Worm (Caenorhabditis elegans) whole organism, midembryonic: ENCODE data around the gene srx-39.

Experiments used
- T22C8.4 ChIP-seq: fragments of 200-800 bp; sonication (Bioruptor generic); IDR thresholded peaks from 2 replicates; pipeline ENCODE4 v1.3.6; 2022; ENCODE audit warnings: missing genetic modification characterization, missing compliant biosample characterization
- cog-1 ChIP-seq: sonication (generic microtip); optimal IDR thresholded peaks from 2 replicates; lab custom pipeline; 2016; ENCODE audit warnings: missing genetic modification characterization, missing compliant biosample characterization
- flt-1 ChIP-seq: fragments of 200-800 bp; sonication (Bioruptor generic); IDR thresholded peaks from 2 replicates; pipeline ENCODE4 v1.3.6; 2022; ENCODE audit warnings: missing genetic modification characterization, missing compliant biosample characterization
- klf-2 ChIP-seq: fragments of 200-800 bp; sonication (Bioruptor generic); conservative IDR thresholded peaks from 2 replicates; pipeline ENCODE4 v1.3.6; 2022; ENCODE audit warnings: missing genetic modification reagents, missing genetic modification characterization, missing compliant biosample characterization
- med-1 ChIP-seq: sonication (generic microtip); optimal IDR thresholded peaks from 2 replicates; lab custom pipeline; 2017; ENCODE audit warnings: missing genetic modification characterization, mild to moderate bottlenecking, missing compliant biosample characterization, antibody characterized with exemption, missing genetic modification reagents; ENCODE audit not compliant: insufficient read depth
- ref-1 ChIP-seq: fragments of 200-800 bp; sonication (Bioruptor generic); conservative IDR thresholded peaks from 2 replicates; pipeline ENCODE4 v1.3.6; 2022; ENCODE audit warnings: missing genetic modification reagents, missing genetic modification characterization, missing compliant biosample characterization
- tab-1 ChIP-seq: fragments of 200-800 bp; sonication (Bioruptor generic); IDR thresholded peaks from 2 replicates; pipeline ENCODE4 v1.3.6; 2022; ENCODE audit warnings: missing genetic modification characterization, missing compliant biosample characterization
- ztf-23 ChIP-seq: fragments of 200-800 bp; sonication (Bioruptor generic); IDR thresholded peaks from 2 replicates; pipeline ENCODE4 v1.3.6; 2022; ENCODE audit warnings: missing genetic modification reagents, missing genetic modification characterization, missing compliant biosample characterization
- ztf-29 ChIP-seq: fragments of 200-800 bp; sonication (Bioruptor generic); IDR thresholded peaks from 2 replicates; pipeline ENCODE4 v1.3.6; 2022; ENCODE audit warnings: missing genetic modification reagents, missing genetic modification characterization, missing compliant biosample characterization

srx-39 gene

ce11 chrV:5177209-5177608, 19.6 kb upstream of the srx-39 start, which contains the start of gene ugt-51:
ugt-51 (minus strand) TSS chrV:5177309.
- TF ChIP-seq flt-1 (GFP tag; lab: Robert Waterston, UW): no peak
- no peak for TF ChIP-seq cog-1 (tag; lab: Kevin White, UChicago)
- no peak for TF ChIP-seq ref-1 (GFP tag; lab: Robert Waterston, UW)
- TF ChIP-seq ztf-23 (GFP tag; lab: Robert Waterston, UW): no peak
- TF ChIP-seq T22C8.4 (GFP tag; lab: Robert Waterston, UW): no peak
- no peak for TF ChIP-seq klf-2 (GFP tag; lab: Robert Waterston, UW)
- TF ChIP-seq med-1 (GFP tag; lab: Kevin White, UChicago): no peak
- TF ChIP-seq ztf-29 (GFP tag; lab: Robert Waterston, UW): no peak
- TF ChIP-seq tab-1 (GFP tag; lab: Robert Waterston, UW): no peak

ce11 chrV:5172833-5173232, 15.3 kb upstream of the srx-39 start, which contains the start of gene srt-65:
srt-65 (minus strand) TSS chrV:5172933.
- no peak for TF ChIP-seq T22C8.4 (GFP tag; lab: Robert Waterston, UW)

- no peak for TF ChIP-seq T22C8.4 (GFP tag; lab: Robert Waterston, UW)
- TF ChIP-seq ref-1 (GFP tag; lab: Robert Waterston, UW): no peak
- TF ChIP-seq ztf-29 (GFP tag; lab: Robert Waterston, UW): no peak
- TF ChIP-seq cog-1 (tag; lab: Kevin White, UChicago): no peak
- TF ChIP-seq klf-2 (GFP tag; lab: Robert Waterston, UW): no peak
These were observed 12.0 kb upstream of the srx-39 start, which contains the start of gene srt-64 for ce11 chrV:5169586-5169985. srt-64 (minus strand) TSS chrV:5169686.

- TF ChIP-seq T22C8.4 (GFP tag; lab: Robert Waterston, UW) (no peak), cog-1 (tag; lab: Kevin White, UChicago) (no peak)
These were observed 7.9 kb upstream of the srx-39 start, which contains the start of gene srw-140 for ce11 chrV:5165426-5165825. srw-140 (plus strand) TSS chrV:5165726.

ce11 chrV:5164682-5165081, 7.1 kb upstream of the srx-39 start, which contains the start of gene abu-7:
abu-7 (minus strand) TSS chrV:5164782.
- no peak for TF ChIP-seq cog-1 (tag; lab: Kevin White, UChicago)

ce11 chrV:5161792-5162191, 4.2 kb upstream of the srx-39 start, which contains the start of gene abu-6:
abu-6 (minus strand) TSS chrV:5161892.
- TF ChIP-seq T22C8.4 (GFP tag; lab: Robert Waterston, UW) (no peak), cog-1 (tag; lab: Kevin White, UChicago) (no peak), ztf-23 (GFP tag; lab: Robert Waterston, UW) (no peak), tab-1 (GFP tag; lab: Robert Waterston, UW) (no peak), ref-1 (GFP tag; lab: Robert Waterston, UW) (no peak), klf-2 (GFP tag; lab: Robert Waterston, UW) (no peak), med-1 (GFP tag; lab: Kevin White, UChicago) (no peak), ztf-29 (GFP tag; lab: Robert Waterston, UW) (no peak), flt-1 (GFP tag; lab: Robert Waterston, UW) (no peak)

- TF ChIP-seq ztf-23 (GFP tag; lab: Robert Waterston, UW) (no peak), T22C8.4 (GFP tag; lab: Robert Waterston, UW) (no peak), med-1 (GFP tag; lab: Kevin White, UChicago) (no peak), flt-1 (GFP tag; lab: Robert Waterston, UW) (no peak), klf-2 (GFP tag; lab: Robert Waterston, UW) (no peak), tab-1 (GFP tag; lab: Robert Waterston, UW) (no peak), ref-1 (GFP tag; lab: Robert Waterston, UW) (no peak), cog-1 (tag; lab: Kevin White, UChicago) (no peak), ztf-29 (GFP tag; lab: Robert Waterston, UW) (no peak)
These were observed 742 bp upstream of the srx-39 start, which contains the start of gene abu-15 for ce11 chrV:5158302-5158701. abu-15 (plus strand) TSS chrV:5158602.

- TF ChIP-seq med-1 (GFP tag; lab: Kevin White, UChicago) (no peak), flt-1 (GFP tag; lab: Robert Waterston, UW) (no peak), ref-1 (GFP tag; lab: Robert Waterston, UW) (no peak), klf-2 (GFP tag; lab: Robert Waterston, UW) (no peak), ztf-29 (GFP tag; lab: Robert Waterston, UW) (no peak)
These were observed 2.0 kb downstream of the srx-39 start, which contains the start of gene srx-38 for ce11 chrV:5155516-5155915. srx-38 (minus strand) TSS chrV:5155616.

- no peak for TF ChIP-seq ztf-23 (GFP tag; lab: Robert Waterston, UW)
- TF ChIP-seq ztf-29 (GFP tag; lab: Robert Waterston, UW): no peak
- no peak for TF ChIP-seq tab-1 (GFP tag; lab: Robert Waterston, UW)
- TF ChIP-seq klf-2 (GFP tag; lab: Robert Waterston, UW): no peak
- no peak for TF ChIP-seq T22C8.4 (GFP tag; lab: Robert Waterston, UW)
- TF ChIP-seq cog-1 (tag; lab: Kevin White, UChicago): no peak
- no peak for TF ChIP-seq ref-1 (GFP tag; lab: Robert Waterston, UW)
- TF ChIP-seq med-1 (GFP tag; lab: Kevin White, UChicago): no peak
- no peak for TF ChIP-seq flt-1 (GFP tag; lab: Robert Waterston, UW)
These were observed 6.7 kb downstream of the srx-39 start, which contains the start of gene srh-130 for ce11 chrV:5150880-5151279. srh-130 (plus strand) TSS chrV:5151180.

- no peak for TF ChIP-seq ztf-29 (GFP tag; lab: Robert Waterston, UW)
- no peak for TF ChIP-seq flt-1 (GFP tag; lab: Robert Waterston, UW)
- no peak for TF ChIP-seq T22C8.4 (GFP tag; lab: Robert Waterston, UW)
- TF ChIP-seq klf-2 (GFP tag; lab: Robert Waterston, UW): no peak
These were observed 11.2 kb downstream of the srx-39 start, which contains the start of gene F14F9.6 for ce11 chrV:5146394-5146793. F14F9.6 (minus strand) TSS chrV:5146494.
